Worm (Caenorhabditis elegans) whole organism, young adult: ENCODE data around the gene F59A6.3.

Experiments used
- C17E4.6 ChIP-seq: fragments of 200-800 bp; sonication (Bioruptor generic); IDR thresholded peaks from 2 replicates; pipeline ENCODE4 v1.3.6; 2022; ENCODE audit warnings: missing genetic modification reagents, missing genetic modification characterization, missing compliant biosample characterization
- F22D6.2 ChIP-seq: sonication (generic microtip); optimal IDR thresholded peaks from 2 replicates; lab custom pipeline; 2016; ENCODE audit warnings: mild to moderate bottlenecking, missing genetic modification characterization, missing compliant biosample characterization
- F37B4.10 ChIP-seq: fragments of 200-800 bp; sonication (Bioruptor generic); IDR thresholded peaks from 2 replicates; pipeline ENCODE4 v1.3.6; 2022; ENCODE audit warnings: missing genetic modification characterization, missing compliant biosample characterization
- F52B5.7 ChIP-seq: sonication (generic microtip); optimal IDR thresholded peaks from 2 replicates; lab custom pipeline; 2016; ENCODE audit warnings: mild to moderate bottlenecking, missing genetic modification characterization, missing compliant biosample characterization
- K11D2.4 ChIP-seq: fragments of 200-800 bp; sonication (Bioruptor generic); IDR thresholded peaks from 2 replicates; pipeline ENCODE4 v1.3.6; 2022; ENCODE audit warnings: missing genetic modification reagents, missing genetic modification characterization, missing compliant biosample characterization
- K12H6.12 ChIP-seq: fragments of 200-800 bp; sonication (Bioruptor generic); optimal IDR thresholded peaks from 2 replicates; lab custom pipeline; 2018; ENCODE audit warnings: mild to moderate bottlenecking, missing genetic modification characterization, missing compliant biosample characterization
- ZK185.1 ChIP-seq: sonication (generic microtip); optimal IDR thresholded peaks from 2 replicates; lab custom pipeline; 2016; ENCODE audit warnings: mild to moderate bottlenecking, missing genetic modification characterization, missing compliant biosample characterization; ENCODE audit not compliant: poor library complexity, severe bottlenecking
- akir-1 ChIP-seq: fragments of 200-800 bp; sonication (Bioruptor generic); optimal IDR thresholded peaks from 2 replicates; lab custom pipeline; 2018; ENCODE audit warnings: mild to moderate bottlenecking, missing genetic modification characterization, moderate library complexity, missing compliant biosample characterization
- atf-7 ChIP-seq: sonication (generic microtip); optimal IDR thresholded peaks from 2 replicates; lab custom pipeline; 2017; ENCODE audit warnings: mild to moderate bottlenecking, missing genetic modification characterization, missing compliant biosample characterization
- attf-3 ChIP-seq: fragments of 200-800 bp; sonication (Bioruptor generic); conservative IDR thresholded peaks from 2 replicates; pipeline ENCODE4 v1.3.6; 2022; ENCODE audit warnings: missing genetic modification reagents, missing genetic modification characterization, missing compliant biosample characterization
- bed-2 ChIP-seq: fragments of 200-800 bp; sonication (Bioruptor generic); IDR thresholded peaks from 2 replicates; pipeline ENCODE4 v1.3.6; 2022; ENCODE audit warnings: missing genetic modification reagents, missing genetic modification characterization, missing compliant biosample characterization
- cebp-1 ChIP-seq, 2 experiments: fragments of 200-800 bp in 1 of 2; sonication (Bioruptor generic) in 1 of 2; sonication (generic microtip) in 1 of 2; IDR thresholded peaks in 1 of 2; optimal IDR thresholded peaks in 1 of 2; 2 replicates each; pipeline versions ENCODE4 v1.3.6 to Lab custom; 2017 to 2022; ENCODE audit warnings: missing compliant biosample characterization in 2 of 2, missing genetic modification characterization in 2 of 2, mild to moderate bottlenecking in 1 of 2, missing genetic modification reagents in 1 of 2, moderate library complexity in 1 of 2
- ceh-100 ChIP-seq: fragments of 200-800 bp; sonication (Bioruptor generic); IDR thresholded peaks from 2 replicates; pipeline ENCODE4 v1.3.6; 2022; ENCODE audit warnings: missing genetic modification reagents, missing genetic modification characterization, missing compliant biosample characterization
- ceh-91 ChIP-seq: fragments of 200-800 bp; sonication (Bioruptor generic); IDR thresholded peaks from 2 replicates; pipeline ENCODE4 v1.3.6; 2022; ENCODE audit warnings: missing genetic modification reagents, missing genetic modification characterization, missing compliant biosample characterization
- dpff-1 ChIP-seq: sonication (generic microtip); optimal IDR thresholded peaks from 2 replicates; lab custom pipeline; 2017; ENCODE audit warnings: mild to moderate bottlenecking, missing genetic modification characterization, missing compliant biosample characterization
- egl-18 ChIP-seq: fragments of 200-800 bp; sonication (Bioruptor generic); IDR thresholded peaks from 2 replicates; pipeline ENCODE4 v1.3.6; 2022; ENCODE audit warnings: missing genetic modification reagents, missing genetic modification characterization, missing compliant biosample characterization
- ekl-4 ChIP-seq: fragments of 200-800 bp; sonication (Bioruptor generic); IDR thresholded peaks from 2 replicates; pipeline ENCODE4 v1.3.6; 2022; ENCODE audit warnings: missing genetic modification reagents, missing genetic modification characterization, missing compliant biosample characterization
- gei-17 ChIP-seq: fragments of 200-800 bp; sonication (Bioruptor generic); optimal IDR thresholded peaks from 2 replicates; lab custom pipeline; 2018; ENCODE audit warnings: mild to moderate bottlenecking, missing genetic modification characterization, missing compliant biosample characterization
- him-1 ChIP-seq: sonication (generic microtip); optimal IDR thresholded peaks from 2 replicates; lab custom pipeline; 2016; ENCODE audit warnings: missing genotype, missing genetic modification reagents, missing genetic modification characterization, missing compliant biosample characterization
- let-526 ChIP-seq: fragments of 200-800 bp; sonication (Bioruptor generic); IDR thresholded peaks from 2 replicates; pipeline ENCODE4 v1.3.6; 2022; ENCODE audit warnings: missing genetic modification reagents, missing genetic modification characterization, missing compliant biosample characterization
- let-607 ChIP-seq, 2 experiments: fragments of 200-800 bp in 1 of 2; sonication (Bioruptor generic) in 1 of 2; sonication (generic microtip) in 1 of 2; optimal IDR thresholded peaks; 2 replicates each; lab custom pipeline; 2016 to 2018; ENCODE audit warnings: mild to moderate bottlenecking in 2 of 2, missing compliant biosample characterization in 2 of 2, missing genetic modification characterization in 2 of 2, moderate library complexity in 2 of 2, missing genotype in 1 of 2
- lin-35 ChIP-seq, 3 experiments: fragments of 150-350 bp in 2 of 3; sonication (generic microtip) in 1 of 3; optimal IDR thresholded peaks; 2 replicates each; lab custom pipeline; 2014 to 2018; ENCODE audit warnings: missing biosample characterization in 3 of 3, missing genetic modification characterization in 3 of 3, missing genetic modification reagents in 3 of 3
- lin-40 ChIP-seq: sonication (generic microtip); optimal IDR thresholded peaks from 2 replicates; lab custom pipeline; 2016; ENCODE audit warnings: missing genetic modification characterization, mild to moderate bottlenecking, missing compliant biosample characterization, missing genotype, missing genetic modification reagents
- lin-54 ChIP-seq: fragments of 200-800 bp; sonication (Bioruptor generic); optimal IDR thresholded peaks from 2 replicates; lab custom pipeline; 2018; ENCODE audit warnings: mild to moderate bottlenecking, missing genetic modification characterization, missing compliant biosample characterization
- lir-1 ChIP-seq: fragments of 200-800 bp; sonication (Bioruptor generic); conservative IDR thresholded peaks from 2 replicates; pipeline ENCODE4 v1.3.6; 2022; ENCODE audit warnings: missing genetic modification reagents, missing genetic modification characterization, missing compliant biosample characterization
- lsl-1 ChIP-seq: fragments of 200-800 bp; sonication (Bioruptor generic); optimal IDR thresholded peaks from 2 replicates; lab custom pipeline; 2018; ENCODE audit warnings: mild to moderate bottlenecking, missing genetic modification characterization, moderate library complexity, missing compliant biosample characterization
- mcd-1 ChIP-seq: fragments of 200-800 bp; sonication (Bioruptor generic); IDR thresholded peaks from 2 replicates; pipeline ENCODE4 v1.3.6; 2022; ENCODE audit warnings: missing genetic modification reagents, missing genetic modification characterization, missing compliant biosample characterization
- mxl-1 ChIP-seq: sonication (generic microtip); optimal IDR thresholded peaks from 2 replicates; lab custom pipeline; 2016; ENCODE audit warnings: missing genetic modification characterization, missing compliant biosample characterization
- nhr-27 ChIP-seq: fragments of 200-800 bp; sonication (Bioruptor generic); optimal IDR thresholded peaks from 2 replicates; lab custom pipeline; 2018; ENCODE audit warnings: mild to moderate bottlenecking, missing genetic modification characterization, moderate library complexity, missing compliant biosample characterization
- pha-4 ChIP-seq: fragments of 150-350 bp; sonication (generic microtip); optimal IDR thresholded peaks from 2 replicates; lab custom pipeline; 2014; ENCODE audit warnings: missing biosample characterization, missing genetic modification reagents, missing genetic modification characterization
- rcor-1 ChIP-seq: fragments of 200-800 bp; sonication (Bioruptor generic); IDR thresholded peaks from 2 replicates; pipeline ENCODE4 v1.3.6; 2022; ENCODE audit warnings: missing genetic modification reagents, missing genetic modification characterization, missing compliant biosample characterization
- sea-2 ChIP-seq: fragments of 200-800 bp; sonication (Bioruptor generic); IDR thresholded peaks from 2 replicates; pipeline ENCODE4 v1.3.6; 2022; ENCODE audit warnings: missing genetic modification characterization, missing compliant biosample characterization
- snpc-1.1 ChIP-seq: sonication (generic microtip); optimal IDR thresholded peaks from 2 replicates; lab custom pipeline; 2017; ENCODE audit warnings: missing genetic modification characterization, mild to moderate bottlenecking, missing compliant biosample characterization, antibody characterized with exemption, moderate library complexity, missing genotype, missing genetic modification reagents; ENCODE audit not compliant: insufficient read depth
- snpc-4 ChIP-seq, 5 experiments: fragments of 150-350 bp in 1 of 5; sonication (generic microtip) in 4 of 5; optimal IDR thresholded peaks; 2 replicates each; lab custom pipeline; 2014 to 2018; ENCODE audit warnings: missing genetic modification characterization in 5 of 5, missing biosample characterization in 3 of 5, antibody characterized with exemption in 2 of 5, mild to moderate bottlenecking in 2 of 5, missing compliant biosample characterization in 2 of 5, missing genotype in 2 of 5, moderate library complexity in 2 of 5, missing genetic modification reagents in 1 of 5
- tbp1 ChIP-seq: fragments of 200-800 bp; sonication (Bioruptor generic); optimal IDR thresholded peaks from 2 replicates; lab custom pipeline; 2018; ENCODE audit warnings: mild to moderate bottlenecking, missing genetic modification characterization, missing compliant biosample characterization
- tbx-9 ChIP-seq: sonication (generic microtip); optimal IDR thresholded peaks from 2 replicates; lab custom pipeline; 2016; ENCODE audit warnings: borderline replicate concordance, missing genetic modification characterization, inconsistent platforms, missing compliant biosample characterization
- unc-62 ChIP-seq: fragments of 150-350 bp; optimal IDR thresholded peaks from 2 replicates; lab custom pipeline; 2014; ENCODE audit warnings: missing biosample characterization, missing genetic modification reagents, missing genetic modification characterization
- xnd-1 ChIP-seq: sonication (generic microtip); optimal IDR thresholded peaks from 2 replicates; lab custom pipeline; 2016; ENCODE audit warnings: missing genotype, missing genetic modification reagents, missing genetic modification characterization, missing compliant biosample characterization
- ztf-26 ChIP-seq: sonication (generic microtip); optimal IDR thresholded peaks from 2 replicates; lab custom pipeline; 2017; ENCODE audit warnings: missing genetic modification characterization, missing compliant biosample characterization
- ztf-28 ChIP-seq: fragments of 200-800 bp; sonication (Bioruptor generic); IDR thresholded peaks from 2 replicates; pipeline ENCODE4 v1.3.6; 2022; ENCODE audit warnings: missing genetic modification reagents, missing genetic modification characterization, missing compliant biosample characterization
- ztf-6 ChIP-seq: fragments of 200-800 bp; sonication (Bioruptor generic); IDR thresholded peaks from 2 replicates; pipeline ENCODE4 v1.3.6; 2022; ENCODE audit warnings: missing genetic modification reagents, missing genetic modification characterization, missing compliant biosample characterization

The F59A6.3 gene

DNA sequence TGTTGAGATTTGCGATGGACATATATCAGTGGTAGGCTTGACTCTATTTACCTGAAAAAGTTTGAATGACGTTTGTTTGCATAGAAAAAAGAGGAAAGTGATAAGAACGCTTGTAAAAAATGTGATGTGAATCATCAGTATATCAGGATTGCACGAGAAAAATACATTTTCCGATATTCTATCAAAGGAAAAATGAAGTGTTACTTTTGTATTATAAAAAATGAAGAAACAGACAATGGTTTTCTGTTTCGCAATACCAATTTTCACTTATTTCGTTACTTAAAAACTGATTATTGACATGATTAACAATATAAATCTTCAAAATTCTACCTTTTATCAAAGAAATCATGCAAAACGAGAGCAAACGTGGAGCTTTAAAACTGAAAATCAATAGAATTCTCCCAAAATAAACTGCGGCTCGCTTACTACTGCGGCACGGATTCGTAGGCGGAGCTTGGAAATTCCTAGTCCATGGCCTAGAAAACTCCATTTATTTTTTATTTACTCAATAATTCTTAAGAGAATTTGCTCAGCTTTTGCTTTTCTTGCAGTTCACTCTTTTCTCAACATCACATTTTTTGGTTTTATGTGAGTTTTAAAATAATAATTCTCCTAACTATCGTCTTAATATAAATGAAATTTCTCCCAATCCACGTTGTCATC lies 14.5 kb upstream of the F59A6.3 start, which contains the start of the genes eif-1 and vps-24 (continued):
- TF ChIP-seq snpc-4 (GFP tag; optimal IDR thresholded peaks at IDR 0.05; lab: Kevin White, UChicago): no peak
- TF ChIP-seq snpc-4 (tag; optimal IDR thresholded peaks at IDR 0.05; lab: Kevin White, UChicago): peak in 2 of 4 experiments; percentile 14
- no peak for TF ChIP-seq akir-1 (GFP tag; lab: Kevin White, UChicago)
- no peak for TF ChIP-seq mxl-1 (tag; lab: Kevin White, UChicago)
- TF ChIP-seq ceh-100 (GFP tag; lab: Robert Waterston, UW): peak; percentile 18; the same call in 1 of the 2 replicates
- TF ChIP-seq rcor-1: no peak
- TF ChIP-seq cebp-1 (GFP tag; IDR thresholded peaks at IDR 0.05; lab: Robert Waterston, UW): no peak
- peak; percentile 45 for TF ChIP-seq cebp-1 (tag; optimal IDR thresholded peaks at IDR 0.05; lab: Kevin White, UChicago)
- TF ChIP-seq dpff-1 (tag; lab: Kevin White, UChicago): no peak
- TF ChIP-seq egl-18 (GFP tag; lab: Robert Waterston, UW): no peak
- no peak for TF ChIP-seq ekl-4
- TF ChIP-seq, all 124 proteins: peak for 16

DNA sequence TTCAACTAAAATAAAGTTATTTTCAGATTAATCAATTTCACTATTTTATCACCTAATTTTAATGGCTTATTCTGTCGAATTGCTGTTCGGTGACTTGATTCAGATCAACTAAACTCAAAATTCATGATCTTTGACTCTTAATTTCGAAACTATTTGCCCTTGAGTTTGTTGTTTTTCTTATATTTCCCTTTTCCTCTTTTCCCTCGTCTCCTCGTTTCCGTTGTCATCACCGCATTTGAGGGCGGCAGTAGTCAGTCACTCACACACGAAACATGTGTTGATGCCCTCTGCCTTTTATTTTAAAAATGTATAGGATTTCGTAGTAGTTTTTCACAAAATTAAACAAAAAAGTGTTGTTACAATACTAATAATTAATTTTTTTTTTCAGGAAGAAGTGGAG lies 13.2 kb upstream of the F59A6.3 start, which contains the start of gene rnh-1.0:
TSS of gene rnh-1.0 (plus strand) at position 389 of the 400 bp plus-strand sequence.
- no peak for TF ChIP-seq cebp-1 (GFP tag; IDR thresholded peaks at IDR 0.05; lab: Robert Waterston, UW)
- peak; percentile 37 for TF ChIP-seq cebp-1 (tag; optimal IDR thresholded peaks at IDR 0.05; lab: Kevin White, UChicago)
- no peak for TF ChIP-seq F52B5.7 (tag; lab: Kevin White, UChicago)

DNA sequence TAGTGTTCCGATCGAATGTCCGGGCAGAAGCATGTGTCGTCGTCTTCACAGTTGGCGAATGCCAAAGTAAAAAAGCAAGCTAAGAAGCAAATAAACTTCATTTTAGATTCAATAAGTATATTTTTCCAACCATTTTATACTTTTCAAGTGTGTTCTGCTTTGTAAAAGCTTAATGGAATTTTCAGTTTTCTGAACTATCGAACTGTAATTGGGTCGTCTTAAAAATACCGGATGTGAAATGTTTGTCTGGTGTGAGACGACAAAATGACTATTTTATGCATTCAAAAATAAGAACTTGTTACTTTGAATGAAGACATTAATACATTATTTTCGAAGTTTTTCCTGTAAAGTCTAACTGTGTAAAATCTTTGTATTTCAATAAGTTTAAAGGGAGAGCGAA lies 9.5 kb upstream of the F59A6.3 start, which contains the start of gene F59A6.11:
TSS of gene F59A6.11 (minus strand) at position 101 of the 400 bp plus-strand sequence.
- TF ChIP-seq lin-35 (GFP tag; optimal IDR thresholded peaks at IDR 0.05; lab: Kevin White, UChicago) (no peak), lsl-1 (no peak), tbx-9 (tag; lab: Kevin White, UChicago) (no peak), let-526 (no peak), K12H6.12 (no peak), xnd-1 (tag; lab: Kevin White, UChicago) (no peak), ztf-6 (GFP tag; lab: Robert Waterston, UW) (no peak), ekl-4 (no peak), lir-1 (no peak), F37B4.10 (GFP tag; lab: Robert Waterston, UW) (no peak), ztf-28 (no peak), sea-2 (GFP tag; lab: Robert Waterston, UW) (no peak), mcd-1 (GFP tag; lab: Robert Waterston, UW) (no peak), ceh-91 (no peak), F22D6.2 (tag; lab: Kevin White, UChicago) (no peak), unc-62 (GFP tag; lab: Kevin White, UChicago) (no peak)

DNA sequence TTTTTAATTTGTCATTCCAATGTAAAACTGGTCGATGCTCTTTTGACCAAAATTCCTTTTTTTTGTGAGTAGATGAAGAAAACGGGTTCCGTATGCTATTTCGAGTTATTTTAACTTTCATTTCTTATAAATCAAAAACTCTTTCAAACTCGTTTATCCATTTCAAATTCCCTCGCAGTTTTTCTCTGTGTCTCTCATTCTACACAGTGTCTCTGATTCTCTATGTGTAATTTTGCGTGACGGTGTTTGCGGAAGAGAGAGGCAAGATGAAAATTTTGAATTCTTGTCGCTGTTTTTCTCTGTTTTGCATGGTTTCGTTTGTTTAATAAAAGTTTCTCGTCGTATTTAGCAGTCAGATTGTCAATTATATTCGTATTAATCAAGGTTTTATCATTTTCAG lies 9.0 kb upstream of the F59A6.3 start, which contains the start of gene citk-2:
TSS of gene citk-2 (plus strand) at position 399 of the 400 bp plus-strand sequence.
- peak; percentile 41 for TF ChIP-seq snpc-1.1 (tag; lab: Kevin White, UChicago)
- no peak for TF ChIP-seq let-607 (tag; optimal IDR thresholded peaks at IDR 0.05; lab: Kevin White, UChicago)
- peak; percentile 53 for TF ChIP-seq ZK185.1
- TF ChIP-seq let-526: no peak
- TF ChIP-seq K11D2.4 (GFP tag; lab: Robert Waterston, UW): no peak
- peak; percentile 90 for TF ChIP-seq pha-4 (tag; lab: Kevin White, UChicago)
- TF ChIP-seq nhr-27 (tag; lab: Kevin White, UChicago): no peak
- peak; percentile 30; the same call in 1 of the 2 replicates for TF ChIP-seq attf-3
- no peak for TF ChIP-seq gei-17 (GFP tag; lab: Kevin White, UChicago)
- TF ChIP-seq ztf-26 (tag; lab: Kevin White, UChicago): peak; percentile 4
- TF ChIP-seq bed-2 (GFP tag; lab: Robert Waterston, UW): no peak
- no peak for TF ChIP-seq C17E4.6 (GFP tag; lab: Robert Waterston, UW)
- TF ChIP-seq lin-54: peak; percentile 97
- TF ChIP-seq atf-7 (tag; lab: Kevin White, UChicago): no peak
- TF ChIP-seq lin-40 (tag; lab: Kevin White, UChicago): no peak
- TF ChIP-seq him-1 (tag; lab: Kevin White, UChicago): no peak
- TF ChIP-seq tbp1: peak; percentile 57
- no peak for TF ChIP-seq ztf-6 (GFP tag; lab: Robert Waterston, UW)
